Worm (Caenorhabditis elegans) whole organism, L3 larva: ENCODE measurements around the gene ife-1.

Source experiments
- aly-2 ChIP-seq: fragments of 150-350 bp; optimal IDR thresholded peaks from 2 replicates; lab custom pipeline; 2014; ENCODE audit warnings: missing biosample characterization, missing genetic modification characterization
- elt-1 ChIP-seq: fragments of 150-350 bp; optimal IDR thresholded peaks from 2 replicates; lab custom pipeline; 2014; ENCODE audit warnings: missing biosample characterization, missing genetic modification characterization
- fkh-10 ChIP-seq: sonication (generic microtip); optimal IDR thresholded peaks from 2 replicates; lab custom pipeline; 2017; ENCODE audit warnings: missing biosample characterization, missing genetic modification reagents, missing genetic modification characterization

DNA sequence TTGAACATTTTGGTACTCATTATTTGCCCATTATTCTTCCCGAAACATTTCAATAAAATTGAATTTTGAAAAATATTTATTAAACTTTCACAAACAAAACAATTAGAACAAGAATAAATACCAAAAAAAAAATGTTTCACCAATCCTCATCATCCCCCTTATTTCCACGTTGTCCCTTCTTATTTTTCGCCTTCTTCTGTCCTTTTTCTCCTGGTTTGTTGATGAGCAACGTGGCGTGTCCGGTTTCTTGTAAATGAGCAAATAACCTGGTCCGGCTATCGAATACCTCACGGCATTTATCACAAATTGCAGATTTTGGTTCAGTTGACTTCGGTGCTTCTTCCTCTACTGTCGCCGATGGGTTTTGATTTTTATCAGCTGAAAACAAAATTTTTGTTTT, 47.6 kb downstream of the ife-1 start:
- no peak for TF ChIP-seq aly-2
- TF ChIP-seq fkh-10 (GFP tag; lab: Kevin White, UChicago) = no peak
- no peak for TF ChIP-seq elt-1 (tag; lab: Kevin White, UChicago)
